Worm (Caenorhabditis elegans) whole organism, L4 larva: ENCODE results near the gene rhr-2.

Experiments
- F26F4.8 ChIP-seq: fragments of 200-800 bp; sonication (Bioruptor generic); conservative IDR thresholded peaks from 2 replicates; pipeline ENCODE4 v1.3.6; 2022; ENCODE audit warnings: missing genetic modification characterization, missing compliant biosample characterization
- F37D6.2 ChIP-seq: sonication (generic microtip); optimal IDR thresholded peaks from 2 replicates; lab custom pipeline; 2016; ENCODE audit warnings: mild to moderate bottlenecking, missing genetic modification characterization, missing compliant biosample characterization
- F44E2.7 ChIP-seq: fragments of 200-800 bp; sonication (Bioruptor generic); IDR thresholded peaks from 2 replicates; pipeline ENCODE4 v2.1.2; 2022; ENCODE audit warnings: missing genetic modification characterization, missing compliant biosample characterization
- Y48G9A.11 ChIP-seq: fragments of 200-800 bp; sonication (Bioruptor generic); IDR thresholded peaks from 2 replicates; pipeline ENCODE4 v1.3.6; 2022; ENCODE audit warnings: missing genetic modification reagents, missing genetic modification characterization, missing compliant biosample characterization
- Y5F2A.4 ChIP-seq: fragments of 200-800 bp; sonication (Bioruptor generic); optimal IDR thresholded peaks from 2 replicates; lab custom pipeline; 2018; ENCODE audit warnings: mild to moderate bottlenecking, missing genetic modification characterization, missing compliant biosample characterization
- ZK546.5 ChIP-seq, 2 experiments: sonication (generic microtip); optimal IDR thresholded peaks; 2 replicates each; lab custom pipeline; 2017; ENCODE audit warnings: missing biosample characterization in 2 of 2, missing genetic modification characterization in 2 of 2
- aha-1 ChIP-seq: fragments of 150-350 bp; peaks from one replicate; lab custom pipeline; 2014; ENCODE audit warnings: missing biosample characterization, missing genetic modification characterization
- ama-1 ChIP-seq: fragments of 150-350 bp; optimal IDR thresholded peaks from 2 replicates; lab custom pipeline; 2014; ENCODE audit warnings: inconsistent platforms, mixed read lengths
- arid-1 ChIP-seq: fragments of 200-800 bp; sonication (Bioruptor generic); conservative IDR thresholded peaks from 2 replicates; pipeline ENCODE4 v1.3.6; 2022; ENCODE audit warnings: missing genetic modification reagents, missing genetic modification characterization, missing compliant biosample characterization
- ceh-44 ChIP-seq: fragments of 200-800 bp; sonication (Bioruptor generic); IDR thresholded peaks from 2 replicates; pipeline ENCODE4 v1.3.6; 2022; ENCODE audit warnings: missing genetic modification reagents, missing genetic modification characterization, missing compliant biosample characterization
- ces-1 ChIP-seq: fragments of 150-350 bp; sonication (generic microtip); optimal IDR thresholded peaks from 4 replicates; lab custom pipeline; 2014; ENCODE audit warnings: missing biosample characterization, missing genetic modification reagents, missing genetic modification characterization
- daf-19 ChIP-seq: fragments of 200-800 bp; sonication (Bioruptor generic); conservative IDR thresholded peaks from 2 replicates; pipeline ENCODE4 v1.3.6; 2022; ENCODE audit warnings: missing genetic modification characterization, missing compliant biosample characterization
- dmd-6 ChIP-seq: fragments of 200-800 bp; sonication (Bioruptor generic); IDR thresholded peaks from 2 replicates; pipeline ENCODE4 v1.3.6; 2022; ENCODE audit warnings: missing genetic modification reagents, missing genetic modification characterization, missing compliant biosample characterization
- dmd-8 ChIP-seq: fragments of 200-800 bp; sonication (Bioruptor generic); IDR thresholded peaks from 2 replicates; pipeline ENCODE4 v1.3.6; 2022; ENCODE audit warnings: missing genetic modification characterization, missing compliant biosample characterization
- duxl-1 ChIP-seq: sonication (generic microtip); optimal IDR thresholded peaks from 2 replicates; lab custom pipeline; 2016; ENCODE audit warnings: mild to moderate bottlenecking, missing genetic modification characterization, moderate library complexity, missing compliant biosample characterization; ENCODE audit not compliant: poor library complexity
- egl-27 ChIP-seq: sonication (generic microtip); optimal IDR thresholded peaks from 3 replicates; lab custom pipeline; 2017; ENCODE audit warnings: missing biosample characterization, missing genetic modification reagents, missing genetic modification characterization
- fkh-10 ChIP-seq: fragments of 150-350 bp; optimal IDR thresholded peaks from 2 replicates; lab custom pipeline; 2014; ENCODE audit warnings: missing biosample characterization, missing genetic modification reagents, missing genetic modification characterization
- fos-1 ChIP-seq: fragments of 150-350 bp; optimal IDR thresholded peaks from 2 replicates; lab custom pipeline; 2014; ENCODE audit warnings: missing biosample characterization, missing genetic modification characterization
- hif-1 ChIP-seq, 2 experiments: sonication (generic microtip); optimal IDR thresholded peaks; 2 replicates each; lab custom pipeline; 2016 to 2017; ENCODE audit warnings: missing compliant biosample characterization in 2 of 2, missing genetic modification characterization in 2 of 2, missing genetic modification reagents in 2 of 2, missing genotype in 2 of 2, mild to moderate bottlenecking in 1 of 2
- hlh-11 ChIP-seq: fragments of 200-800 bp; sonication (Bioruptor generic); optimal IDR thresholded peaks from 2 replicates; lab custom pipeline; 2018; ENCODE audit warnings: mild to moderate bottlenecking, missing genetic modification characterization, missing compliant biosample characterization
- jun-1 ChIP-seq: fragments of 150-350 bp; optimal IDR thresholded peaks from 2 replicates; lab custom pipeline; 2014; ENCODE audit warnings: missing biosample characterization, missing genetic modification reagents, missing genetic modification characterization
- lim-7 ChIP-seq: fragments of 200-800 bp; sonication (Bioruptor generic); IDR thresholded peaks from 2 replicates; pipeline ENCODE4 v1.3.6; 2022; ENCODE audit warnings: missing genetic modification characterization, missing compliant biosample characterization
- lin-1 ChIP-seq: fragments of 200-800 bp; sonication (Bioruptor generic); IDR thresholded peaks from 2 replicates; pipeline ENCODE4 v1.3.6; 2022; ENCODE audit warnings: missing genetic modification reagents, missing genetic modification characterization, missing compliant biosample characterization
- lin-38 ChIP-seq: fragments of 200-800 bp; sonication (Bioruptor generic); IDR thresholded peaks from 2 replicates; pipeline ENCODE4 v1.3.6; 2022; ENCODE audit warnings: missing genetic modification reagents, missing genetic modification characterization, missing compliant biosample characterization
- mdl-1 ChIP-seq, 2 experiments: fragments of 150-350 bp in 1 of 2; sonication (generic microtip) in 1 of 2; optimal IDR thresholded peaks; 2 replicates each; lab custom pipeline; 2014 to 2017; ENCODE audit warnings: missing biosample characterization in 2 of 2, missing genetic modification characterization in 2 of 2
- mxl-3 ChIP-seq: fragments of 200-800 bp; sonication (Bioruptor generic); optimal IDR thresholded peaks from 2 replicates; lab custom pipeline; 2018; ENCODE audit warnings: mild to moderate bottlenecking, missing genetic modification characterization, missing compliant biosample characterization
- nhr-10 ChIP-seq: fragments of 150-350 bp; optimal IDR thresholded peaks from 2 replicates; lab custom pipeline; 2014; ENCODE audit warnings: missing biosample characterization, missing genetic modification characterization
- nhr-102 ChIP-seq: sonication (generic microtip); optimal IDR thresholded peaks from 2 replicates; lab custom pipeline; 2016; ENCODE audit warnings: mild to moderate bottlenecking, missing genetic modification characterization, moderate library complexity, missing compliant biosample characterization
- nhr-11 ChIP-seq: fragments of 150-350 bp; optimal IDR thresholded peaks from 2 replicates; lab custom pipeline; 2014; ENCODE audit warnings: missing biosample characterization, missing genetic modification characterization
- nhr-28 ChIP-seq: fragments of 150-350 bp; optimal IDR thresholded peaks from 2 replicates; lab custom pipeline; 2014; ENCODE audit warnings: missing biosample characterization, missing genetic modification characterization
- nhr-41 ChIP-seq: fragments of 200-800 bp; sonication (Bioruptor generic); IDR thresholded peaks from 2 replicates; pipeline ENCODE4 v1.3.6; 2022; ENCODE audit warnings: missing genetic modification reagents, missing genetic modification characterization, missing compliant biosample characterization
- nhr-42 ChIP-seq: fragments of 200-800 bp; sonication (Bioruptor generic); IDR thresholded peaks from 2 replicates; pipeline ENCODE4 v1.3.6; 2022; ENCODE audit warnings: missing genetic modification characterization, missing compliant biosample characterization
- nhr-76 ChIP-seq: fragments of 150-350 bp; optimal IDR thresholded peaks from 2 replicates; lab custom pipeline; 2014; ENCODE audit warnings: missing biosample characterization, missing genetic modification characterization
- php-3 ChIP-seq: fragments of 200-800 bp; sonication (Bioruptor generic); IDR thresholded peaks from 2 replicates; pipeline ENCODE4 v1.3.6; 2022; ENCODE audit warnings: missing genetic modification reagents, missing genetic modification characterization, missing compliant biosample characterization
- pqm-1 ChIP-seq: sonication (generic microtip); optimal IDR thresholded peaks from 2 replicates; lab custom pipeline; 2017; ENCODE audit warnings: missing biosample characterization, missing genetic modification characterization
- rbr-2 ChIP-seq: sonication (generic microtip); optimal IDR thresholded peaks from 2 replicates; lab custom pipeline; 2016; ENCODE audit warnings: missing genotype, missing genetic modification characterization, missing compliant biosample characterization
- sdz-12 ChIP-seq: fragments of 200-800 bp; sonication (Bioruptor generic); optimal IDR thresholded peaks from 2 replicates; lab custom pipeline; 2018; ENCODE audit warnings: mild to moderate bottlenecking, missing genetic modification characterization, missing compliant biosample characterization
- set-16 ChIP-seq: fragments of 200-800 bp; sonication (Bioruptor generic); IDR thresholded peaks from 2 replicates; pipeline ENCODE4 v1.3.6; 2022; ENCODE audit warnings: missing genetic modification reagents, missing genetic modification characterization, missing compliant biosample characterization
- skn-1 ChIP-seq: fragments of 150-350 bp; optimal IDR thresholded peaks from 2 replicates; lab custom pipeline; 2014; ENCODE audit warnings: missing biosample characterization, missing genetic modification characterization
- spr-1 ChIP-seq: sonication (generic microtip); optimal IDR thresholded peaks from 2 replicates; lab custom pipeline; 2016; ENCODE audit warnings: mild to moderate bottlenecking, missing genetic modification characterization, missing compliant biosample characterization
- tra-1 ChIP-seq: fragments of 200-800 bp; sonication (Bioruptor generic); IDR thresholded peaks from 2 replicates; pipeline ENCODE4 v1.3.6; 2022; ENCODE audit warnings: missing genetic modification reagents, missing genetic modification characterization, missing compliant biosample characterization
- unc-130 ChIP-seq: sonication (generic microtip); optimal IDR thresholded peaks from 2 replicates; lab custom pipeline; 2016; ENCODE audit warnings: missing genetic modification reagents, missing genetic modification characterization, missing compliant biosample characterization
- unc-39 ChIP-seq: sonication (generic microtip); optimal IDR thresholded peaks from 2 replicates; lab custom pipeline; 2017; ENCODE audit warnings: missing biosample characterization, missing genetic modification characterization
- zfp-2 ChIP-seq: sonication (generic microtip); optimal IDR thresholded peaks from 2 replicates; lab custom pipeline; 2016; ENCODE audit warnings: mild to moderate bottlenecking, missing genetic modification characterization, missing compliant biosample characterization
- zfp-3 ChIP-seq: fragments of 200-800 bp; sonication (Bioruptor generic); conservative IDR thresholded peaks from 2 replicates; pipeline ENCODE4 v1.3.6; 2022; ENCODE audit warnings: missing genetic modification reagents, missing genetic modification characterization, missing compliant biosample characterization
- zip-11 ChIP-seq: fragments of 200-800 bp; sonication (Bioruptor generic); IDR thresholded peaks from 2 replicates; pipeline ENCODE4 v1.3.6; 2022; ENCODE audit warnings: missing genetic modification characterization, missing compliant biosample characterization
- ztf-11 ChIP-seq: fragments of 150-350 bp; optimal IDR thresholded peaks from 2 replicates; lab custom pipeline; 2014; ENCODE audit warnings: missing biosample characterization, missing genetic modification characterization

Gene rhr-2

DNA sequence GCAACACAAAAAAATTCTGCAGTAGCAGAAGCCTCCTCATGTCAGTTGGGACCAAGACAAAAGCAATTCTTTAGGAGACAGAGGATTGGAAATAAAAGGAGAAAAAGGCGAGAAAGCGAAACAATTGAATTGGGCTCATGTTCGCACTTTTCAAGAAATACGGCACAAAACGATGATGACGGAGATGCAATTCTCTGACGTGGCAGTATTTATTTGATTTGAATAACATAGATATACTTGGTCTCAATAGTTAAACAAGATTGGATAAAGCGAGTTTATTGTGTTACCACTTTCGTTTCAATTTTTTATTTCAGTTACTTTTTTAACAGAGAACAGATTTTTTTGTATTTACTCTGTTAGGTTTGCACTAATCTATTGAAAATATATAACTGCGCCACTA, 32.5 kb downstream of the rhr-2 start:
- TF ChIP-seq php-3 (GFP tag; lab: Robert Waterston, UW) (no peak), ces-1 (peak; percentile 68), fkh-10 (GFP tag; lab: Kevin White, UChicago) (peak; percentile 84), Y5F2A.4 (GFP tag; lab: Kevin White, UChicago) (no peak), Y48G9A.11 (GFP tag; lab: Robert Waterston, UW) (no peak), unc-130 (GFP tag; lab: Kevin White, UChicago) (no peak)
- TF ChIP-seq, all 104 proteins: peak for 2

DNA sequence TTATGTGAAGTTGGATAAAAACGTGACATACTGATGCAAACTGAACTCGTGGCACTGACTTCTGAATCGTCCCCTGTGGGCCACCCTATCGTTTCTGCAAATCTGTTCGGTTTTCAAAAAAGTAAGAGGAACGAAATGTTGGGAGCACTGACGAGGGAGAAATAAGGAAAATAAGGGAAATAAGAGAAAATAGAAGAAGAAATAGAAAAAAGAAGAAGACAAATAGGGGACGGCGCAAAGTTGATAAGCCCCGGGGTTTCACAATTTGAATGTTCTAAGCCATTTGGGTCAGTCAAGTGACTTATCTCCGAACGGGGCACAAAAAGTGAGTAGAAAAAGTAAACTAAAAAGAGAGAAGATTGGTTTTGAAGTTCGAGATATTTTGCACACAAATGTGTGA, 34.4 kb downstream of the rhr-2 start, which contains the start of gene W05E10.5:
Gene W05E10.5, minus strand, starts transcription at position 101 of the 400 bp plus-strand sequence.
- TF ChIP-seq ztf-11, result no peak
- no peak for TF ChIP-seq aha-1 (tag; lab: Kevin White, UChicago)
- no peak for TF ChIP-seq lin-38 (GFP tag; lab: Robert Waterston, UW)
- TF ChIP-seq nhr-102, result no peak
- TF ChIP-seq nhr-11 (tag; lab: Kevin White, UChicago), result no peak
- no peak for TF ChIP-seq daf-19
- TF ChIP-seq nhr-41 (GFP tag; lab: Robert Waterston, UW), result no peak
- no peak for TF ChIP-seq ama-1
- no peak for TF ChIP-seq nhr-28 (tag; lab: Kevin White, UChicago)
- no peak for TF ChIP-seq arid-1 (GFP tag; lab: Robert Waterston, UW)
- TF ChIP-seq nhr-10 (tag; lab: Kevin White, UChicago), result no peak
- no peak for TF ChIP-seq nhr-42 (GFP tag; lab: Robert Waterston, UW)
- no peak for TF ChIP-seq hlh-11 (tag; lab: Kevin White, UChicago)
- TF ChIP-seq unc-39 (tag; lab: Kevin White, UChicago), result no peak
- TF ChIP-seq hif-1 (tag; optimal IDR thresholded peaks at IDR 0.05; lab: Kevin White, UChicago), result no peak
- no peak for TF ChIP-seq ZK546.5 (tag; optimal IDR thresholded peaks at IDR 0.05; lab: Kevin White, UChicago)
- no peak for TF ChIP-seq sdz-12
- TF ChIP-seq Y5F2A.4 (GFP tag; lab: Kevin White, UChicago), result no peak
- no peak for TF ChIP-seq dmd-8 (GFP tag; lab: Robert Waterston, UW)

DNA sequence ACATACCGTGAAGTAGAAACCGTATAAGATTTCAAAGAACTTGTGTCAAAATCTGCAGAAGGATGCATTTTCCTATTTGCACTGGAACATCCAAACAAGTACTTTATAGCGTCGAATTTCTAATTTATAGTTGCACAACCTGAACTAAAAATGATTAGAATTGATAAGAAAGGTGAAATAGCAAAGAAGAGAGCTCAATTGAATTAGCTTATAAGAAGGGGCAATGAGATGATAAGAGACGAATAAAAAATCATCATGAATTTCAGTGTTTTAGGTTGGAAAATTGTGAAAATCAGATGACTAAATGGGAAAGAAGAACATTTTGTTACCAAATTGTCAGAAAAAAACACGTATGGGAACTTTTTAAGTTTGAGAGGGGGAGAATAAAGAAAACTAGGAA, 38.4 kb downstream of the rhr-2 start, which contains the start of gene W05E10.1:
Gene W05E10.1, minus strand, starts transcription at position 139 of the 400 bp plus-strand sequence.
- TF ChIP-seq egl-27 (tag; lab: Kevin White, UChicago) (no peak), pqm-1 (tag; lab: Kevin White, UChicago) (peak; percentile 59), dmd-6 (peak; percentile 63), aha-1 (tag; lab: Kevin White, UChicago) (peak; percentile 62), F44E2.7 (GFP tag; lab: Robert Waterston, UW) (no peak), nhr-28 (tag; lab: Kevin White, UChicago) (peak; percentile 76)

DNA sequence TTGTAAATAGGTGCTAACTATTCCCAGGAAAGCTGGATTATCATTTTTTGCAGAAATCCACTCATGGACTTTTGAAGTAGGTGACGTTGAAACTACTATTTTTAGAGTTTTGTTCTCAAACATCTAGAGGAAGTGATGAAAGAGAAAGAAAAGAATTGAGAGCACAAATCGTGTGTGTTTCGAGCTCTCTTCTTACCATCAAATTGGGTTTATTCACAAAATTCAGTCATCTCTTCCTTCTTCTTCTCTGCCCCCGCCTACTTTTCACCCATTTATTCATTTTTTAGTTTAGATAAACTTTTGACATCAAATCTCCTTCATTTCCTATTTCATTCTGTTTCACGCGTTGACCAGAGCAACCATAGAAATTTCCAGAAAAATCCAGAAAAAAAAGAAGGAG, 43.1 kb downstream of the rhr-2 start, which contains the start of gene W05E10.2:
Gene W05E10.2, plus strand, starts transcription at position 301 of the 400 bp plus-strand sequence.
- no peak for TF ChIP-seq F37D6.2 (tag; lab: Kevin White, UChicago)
- TF ChIP-seq tra-1 (GFP tag; lab: Robert Waterston, UW), result no peak
- TF ChIP-seq zip-11 (GFP tag; lab: Robert Waterston, UW), result no peak
- no peak for TF ChIP-seq zfp-3 (GFP tag; lab: Robert Waterston, UW)
- TF ChIP-seq spr-1, result no peak
- TF ChIP-seq skn-1, result no peak

DNA sequence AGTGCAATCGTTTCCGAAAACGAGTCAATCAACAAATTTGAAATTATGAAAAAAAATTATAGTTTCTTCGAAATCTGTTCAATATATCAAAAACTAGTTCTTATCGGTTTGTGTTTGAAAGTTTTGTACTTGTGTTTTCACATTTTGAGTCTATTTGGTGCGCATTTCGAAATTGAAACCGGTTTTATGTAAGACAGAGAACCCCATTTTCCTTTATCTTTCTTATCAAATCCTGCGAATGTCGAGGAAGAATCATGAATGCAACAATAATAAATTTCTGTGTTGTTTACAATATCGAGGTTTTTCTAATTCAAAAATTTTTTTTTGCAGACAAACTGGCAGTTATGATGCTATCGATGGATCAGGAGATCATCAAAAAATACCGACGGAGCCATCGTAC, 47.1 kb downstream of the rhr-2 start:
- TF ChIP-seq duxl-1 (tag; lab: Kevin White, UChicago), result no peak
- no peak for TF ChIP-seq fos-1 (tag; lab: Kevin White, UChicago)
- TF ChIP-seq lim-7, result no peak
- TF ChIP-seq nhr-76, result no peak
- no peak for TF ChIP-seq mxl-3
- no peak for TF ChIP-seq mdl-1 (tag; optimal IDR thresholded peaks at IDR 0.05; lab: Kevin White, UChicago)
- no peak for TF ChIP-seq F26F4.8 (GFP tag; lab: Robert Waterston, UW)
- no peak for TF ChIP-seq ceh-44 (GFP tag; lab: Robert Waterston, UW)
- TF ChIP-seq jun-1 (tag; lab: Kevin White, UChicago), result no peak
- no peak for TF ChIP-seq rbr-2 (tag; lab: Kevin White, UChicago)
- no peak for TF ChIP-seq nhr-11 (tag; lab: Kevin White, UChicago)
- no peak for TF ChIP-seq zfp-2 (tag; lab: Kevin White, UChicago)
- TF ChIP-seq nhr-102, result no peak
- TF ChIP-seq set-16 (GFP tag; lab: Robert Waterston, UW), result no peak
- no peak for TF ChIP-seq lin-1 (GFP tag; lab: Robert Waterston, UW)
